Fruit fly (Drosophila melanogaster): ENCODE results near the gene mamo.

The mamo gene

dm6 chrX:13838892-13839291 is 151.4 kb downstream of the mamo start (continued):
- TF ChIP-seq Myb (GFP tag; optimal IDR thresholded peaks at IDR 0.05) (peak; percentile 59), gsb (GFP tag; IDR thresholded peaks at IDR 0.05) (0 out of 2 replicates have a peak, but pooled peaks have one; percentile 35), Abd-B (GFP tag; optimal IDR thresholded peaks at IDR 0.05) (peak; percentile 53), YL-1 (GFP tag; optimal IDR thresholded peaks at IDR 0.05) (no peak), btn (GFP tag; optimal IDR thresholded peaks at IDR 0.05) (peak; percentile 52), CG32767 (GFP tag; IDR thresholded peaks at IDR 0.05) (peak; percentile 41; the same call in 1 of the 2 replicates), Eip74EF (GFP tag; optimal IDR thresholded peaks at IDR 0.05) (peak in 1 of 2 experiments; percentile 63), Taf1 (GFP tag; IDR thresholded peaks at IDR 0.05) (0 out of 2 replicates have a peak, but pooled peaks have one; percentile 32), chif (GFP tag; optimal IDR thresholded peaks at IDR 0.05) (peak; percentile 65 to 77), Rfx (GFP tag; IDR thresholded peaks at IDR 0.05) (peak; percentile 77), Ravus (GFP tag; IDR thresholded peaks at IDR 0.05) (no peak), Elba2 (GFP tag; optimal IDR thresholded peaks at IDR 0.05) (peak; percentile 44), eve (GFP tag; optimal IDR thresholded peaks at IDR 0.05) (no peak), CG9817 (tag; optimal IDR thresholded peaks at IDR 0.05) (peak; percentile 61), abd-A (tag; optimal IDR thresholded peaks at IDR 0.05) (no peak), CG4820 (GFP tag; optimal IDR thresholded peaks at IDR 0.05) (peak; percentile 83), Dref (GFP tag; IDR thresholded peaks at IDR 0.05) (no peak), crol (GFP tag; IDR thresholded peaks at IDR 0.05) (no peak), CG32772 (GFP tag; IDR thresholded peaks at IDR 0.05) (peak; percentile 79), CG17328 (GFP tag; IDR thresholded peaks at IDR 0.05) (peak; percentile 74), CG31224 (GFP tag; IDR thresholded peaks at IDR 0.05) (peak; percentile 39; the same call in 1 of the 2 replicates), CG2129 (GFP tag; IDR thresholded peaks at IDR 0.05; ENCODE audit: partially characterized antibody) (no peak), CG8924 (tag; optimal IDR thresholded peaks at IDR 0.05) (peak; percentile 55), pros (GFP tag; optimal IDR thresholded peaks at IDR 0.05) (no peak), pfk (GFP tag; optimal IDR thresholded peaks at IDR 0.05) (no peak), oc (tag; optimal IDR thresholded peaks at IDR 0.05) (peak; percentile 79), CG18476 (GFP tag; optimal IDR thresholded peaks at IDR 0.05) (peak; percentile 37), fru (optimal IDR thresholded peaks at IDR 0.05) (no peak), kni (GFP tag; optimal IDR thresholded peaks at IDR 0.05) (no peak), CG15073 (GFP tag; optimal IDR thresholded peaks at IDR 0.05) (no peak), her (GFP tag; optimal IDR thresholded peaks at IDR 0.05) (peak; percentile 49), Sox102F (GFP tag; optimal IDR thresholded peaks at IDR 0.05) (peak; percentile 90), Kr (GFP tag; optimal IDR thresholded peaks at IDR 0.05) (no peak), NK7.1 (GFP tag; optimal IDR thresholded peaks at IDR 0.05) (peak; percentile 38), repo (GFP tag; optimal IDR thresholded peaks at IDR 0.05) (peak; percentile 64), ac (GFP tag; optimal IDR thresholded peaks at IDR 0.05) (no peak), NC2β (GFP tag; optimal IDR thresholded peaks at IDR 0.05) (peak; percentile 61), dysf (GFP tag; IDR thresholded peaks at IDR 0.05) (peak; percentile 79), ab (GFP tag; optimal IDR thresholded peaks at IDR 0.05) (peak; percentile 54), pum (GFP tag; optimal IDR thresholded peaks at IDR 0.05) (peak; percentile 50), CG12155 (GFP tag; optimal IDR thresholded peaks at IDR 0.05) (peak; percentile 51), eyg (GFP tag; optimal IDR thresholded peaks at IDR 0.05) (peak; percentile 33), Dip3 (GFP tag; optimal IDR thresholded peaks at IDR 0.05) (peak; percentile 79), CG13894 (tag; optimal IDR thresholded peaks at IDR 0.05) (no peak), CG9727 (GFP tag; optimal IDR thresholded peaks at IDR 0.05) (peak; percentile 64), Spps (tag; optimal IDR thresholded peaks at IDR 0.05) (no peak), row (GFP tag; IDR thresholded peaks at IDR 0.05) (peak; percentile 79), Fer3 (tag; optimal IDR thresholded peaks at IDR 0.05) (peak; percentile 51), CrebB (tag; optimal IDR thresholded peaks at IDR 0.05) (peak; percentile 25), CG10431 (GFP tag; optimal IDR thresholded peaks at IDR 0.05) (no peak), h (optimal IDR thresholded peaks at IDR 0.05) (no peak), Hr51 (GFP tag; optimal IDR thresholded peaks at IDR 0.05) (peak; percentile 52 to 81)

Measured in whole organism, embryonic.